Worm (Caenorhabditis elegans) whole organism, L1 larva: ENCODE measurements around the gene ZK1010.10.

ENCODE experiments used
- C34B4.2 ChIP-seq: sonication (generic microtip); optimal IDR thresholded peaks from 2 replicates; lab custom pipeline; 2017; ENCODE audit warnings: mild to moderate bottlenecking, missing genetic modification characterization, missing compliant biosample characterization
- ceh-63 ChIP-seq: fragments of 200-800 bp; sonication (Bioruptor generic); optimal IDR thresholded peaks from 2 replicates; lab custom pipeline; 2018; ENCODE audit warnings: mild to moderate bottlenecking, missing genetic modification characterization, missing compliant biosample characterization
- ceh-90 ChIP-seq: sonication (generic microtip); optimal IDR thresholded peaks from 2 replicates; lab custom pipeline; 2016; ENCODE audit warnings: missing genetic modification characterization, missing compliant biosample characterization
- egl-27 ChIP-seq, 2 experiments: fragments of 150-350 bp in 1 of 2; sonication (generic microtip); optimal IDR thresholded peaks; 3 replicates each; lab custom pipeline; 2017 to 2018; ENCODE audit warnings: missing biosample characterization in 2 of 2, missing genetic modification characterization in 2 of 2, missing genetic modification reagents in 2 of 2
- elt-2 ChIP-seq: sonication (generic microtip); optimal IDR thresholded peaks from 2 replicates; lab custom pipeline; 2016; ENCODE audit warnings: missing genetic modification characterization, mild to moderate bottlenecking, inconsistent platforms, missing compliant biosample characterization, missing genetic modification reagents
- elt-3 ChIP-seq, 6 experiments: fragments of 150-350 bp in 1 of 6; sonication (generic microtip); optimal IDR thresholded peaks; 2 replicates each; lab custom pipeline; 2017 to 2018; ENCODE audit warnings: missing biosample characterization in 6 of 6, missing genetic modification characterization in 6 of 6, inconsistent platforms in 1 of 6
- fos-1 ChIP-seq: fragments of 150-350 bp; optimal IDR thresholded peaks from 2 replicates; lab custom pipeline; 2014; ENCODE audit warnings: missing biosample characterization, missing genetic modification characterization
- hpl-2 ChIP-seq: fragments of 150-350 bp; optimal IDR thresholded peaks from 2 replicates; lab custom pipeline; 2014; ENCODE audit warnings: missing biosample characterization, missing genetic modification reagents, missing genetic modification characterization
- jun-1 ChIP-seq: fragments of 150-350 bp; optimal IDR thresholded peaks from 2 replicates; lab custom pipeline; 2014; ENCODE audit warnings: missing biosample characterization, missing genetic modification reagents, missing genetic modification characterization
- lir-3 ChIP-seq: sonication (generic microtip); optimal IDR thresholded peaks from 2 replicates; lab custom pipeline; 2016; ENCODE audit warnings: mild to moderate bottlenecking, missing genetic modification characterization, moderate library complexity, missing compliant biosample characterization; ENCODE audit not compliant: poor library complexity
- nhr-77 ChIP-seq: fragments of 150-350 bp; optimal IDR thresholded peaks from 2 replicates; lab custom pipeline; 2014; ENCODE audit warnings: missing biosample characterization, missing genetic modification characterization
- unc-130 ChIP-seq: fragments of 150-350 bp; optimal IDR thresholded peaks from 2 replicates; lab custom pipeline; 2017; ENCODE audit warnings: missing biosample characterization, missing genetic modification characterization, inconsistent platforms
- unc-62 ChIP-seq: fragments of 150-350 bp; optimal IDR thresholded peaks from 2 replicates; lab custom pipeline; 2014; ENCODE audit warnings: missing biosample characterization, missing genetic modification reagents, missing genetic modification characterization
- ztf-4 ChIP-seq: fragments of 150-350 bp; optimal IDR thresholded peaks from 2 replicates; lab custom pipeline; 2014; ENCODE audit warnings: missing biosample characterization, missing genetic modification characterization

DNA sequence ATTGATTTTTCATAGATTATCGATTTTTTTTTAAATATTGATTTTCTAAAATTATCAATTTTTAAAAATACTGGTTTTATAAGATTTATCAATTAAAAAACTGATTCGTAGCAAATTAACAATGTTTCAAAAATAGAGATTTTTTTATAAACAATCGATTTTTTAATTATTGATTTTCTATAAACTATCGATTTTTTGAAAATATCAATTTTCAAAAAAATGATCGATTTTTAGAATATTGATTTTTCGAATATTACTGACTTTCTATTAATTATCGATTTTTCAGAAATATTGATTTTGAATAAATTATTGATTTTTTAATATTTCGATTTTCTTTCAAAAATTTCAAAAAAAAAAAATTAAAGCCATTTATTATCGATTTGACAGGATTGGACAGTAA is 49.6 kb upstream of the ZK1010.10 start:
- TF ChIP-seq fos-1 (no peak), lir-3 (tag; lab: Kevin White, UChicago) (no peak), jun-1 (no peak), unc-130 (tag; lab: Kevin White, UChicago) (no peak), egl-27 (tag; optimal IDR thresholded peaks at IDR 0.05; lab: Kevin White, UChicago) (no peak), C34B4.2 (tag; lab: Kevin White, UChicago) (no peak), ceh-90 (tag; lab: Kevin White, UChicago) (no peak), hpl-2 (no peak), elt-3 (tag; optimal IDR thresholded peaks at IDR 0.05; lab: Kevin White, UChicago) (no peak), ceh-63 (GFP tag; lab: Kevin White, UChicago) (no peak), elt-2 (tag; lab: Kevin White, UChicago) (no peak), ztf-4 (tag; lab: Kevin White, UChicago) (no peak), unc-62 (no peak), nhr-77 (no peak)
